Worm (Caenorhabditis elegans): ENCODE measurements around the gene sre-48.

The sre-48 gene

ce11 chrII:13957437-13957836 lies 22.2 kb downstream of the sre-48 start, which contains the start of gene zip-3:
TSS of gene zip-3 (minus strand) at chrII:13957457.
- TF ChIP-seq drap-1 (GFP tag; optimal IDR thresholded peaks at IDR 0.05) (no peak), mls-2 (tag; optimal IDR thresholded peaks at IDR 0.05) (no peak), mab-5 (tag; optimal IDR thresholded peaks at IDR 0.05) (no peak), ham-2 (GFP tag; optimal IDR thresholded peaks at IDR 0.05) (no peak), cnd-1 (tag; optimal IDR thresholded peaks at IDR 0.05) (no peak), elt-3 (tag; optimal IDR thresholded peaks at IDR 0.05) (no peak), ceh-43 (GFP tag; optimal IDR thresholded peaks at IDR 0.05) (no peak), unc-39 (tag; optimal IDR thresholded peaks at IDR 0.05) (no peak), unc-120 (tag; optimal IDR thresholded peaks at IDR 0.05; ENCODE audit: poor library complexity, severe bottlenecking) (no peak)

DNA sequence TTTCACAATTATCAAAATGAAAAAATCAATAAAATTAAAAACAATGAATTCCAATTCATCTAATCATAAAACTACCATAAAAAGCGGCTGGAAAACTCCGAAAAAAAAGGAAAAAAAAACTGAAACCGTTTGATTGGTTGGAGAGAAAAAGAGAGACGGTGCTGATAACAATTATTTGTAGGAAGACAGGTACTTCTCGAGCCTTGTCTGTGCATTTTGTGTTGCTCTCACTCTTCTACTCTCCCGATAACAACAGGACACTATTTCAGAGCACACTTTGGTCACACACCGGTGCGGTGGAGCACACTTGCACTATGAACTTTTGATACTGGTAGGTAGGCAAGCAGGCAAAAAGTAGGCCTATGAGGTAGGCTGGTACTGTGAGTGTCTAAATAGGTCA lies 23.2 kb downstream of the sre-48 start:
- TF ChIP-seq ces-1 (GFP tag; optimal IDR thresholded peaks at IDR 0.05) (no peak), cnd-1 (tag; optimal IDR thresholded peaks at IDR 0.05) (no peak), elt-1 (tag; optimal IDR thresholded peaks at IDR 0.05; ENCODE audit: borderline replicate concordance, insufficient read depth) (no peak), ceh-39 (tag; optimal IDR thresholded peaks at IDR 0.05) (no peak), unc-39 (tag; optimal IDR thresholded peaks at IDR 0.05) (no peak), snpc-4 (tag; optimal IDR thresholded peaks at IDR 0.05) (no peak), drap-1 (GFP tag; optimal IDR thresholded peaks at IDR 0.05) (no peak), lin-32 (GFP tag; optimal IDR thresholded peaks at IDR 0.05) (no peak), M03D4.4 (tag; optimal IDR thresholded peaks at IDR 0.05) (no peak), elt-3 (tag; optimal IDR thresholded peaks at IDR 0.05) (no peak), mep-1 (tag; optimal IDR thresholded peaks at IDR 0.05) (no peak), nhr-28 (tag; optimal IDR thresholded peaks at IDR 0.05) (no peak), blmp-1 (tag; optimal IDR thresholded peaks at IDR 0.05) (no peak), ham-2 (GFP tag; optimal IDR thresholded peaks at IDR 0.05) (no peak), ztf-11 (tag; optimal IDR thresholded peaks at IDR 0.05) (no peak), zip-8 (tag; optimal IDR thresholded peaks at IDR 0.05) (no peak), flh-1 (GFP tag; optimal IDR thresholded peaks at IDR 0.05) (no peak)

ce11 chrII:13954979-13955378 lies 24.7 kb downstream of the sre-48 start:
- TF ChIP-seq ztf-11 (tag; optimal IDR thresholded peaks at IDR 0.05) (no peak), M03D4.4 (tag; optimal IDR thresholded peaks at IDR 0.05) (no peak)

- TF ChIP-seq flh-1 (GFP tag; optimal IDR thresholded peaks at IDR 0.05) (no peak), blmp-1 (tag; optimal IDR thresholded peaks at IDR 0.05) (no peak), mep-1 (tag; optimal IDR thresholded peaks at IDR 0.05) (no peak), ham-2 (GFP tag; optimal IDR thresholded peaks at IDR 0.05) (no peak)
These were observed 25.6 kb downstream of the sre-48 start for ce11 chrII:13954077-13954476.

DNA sequence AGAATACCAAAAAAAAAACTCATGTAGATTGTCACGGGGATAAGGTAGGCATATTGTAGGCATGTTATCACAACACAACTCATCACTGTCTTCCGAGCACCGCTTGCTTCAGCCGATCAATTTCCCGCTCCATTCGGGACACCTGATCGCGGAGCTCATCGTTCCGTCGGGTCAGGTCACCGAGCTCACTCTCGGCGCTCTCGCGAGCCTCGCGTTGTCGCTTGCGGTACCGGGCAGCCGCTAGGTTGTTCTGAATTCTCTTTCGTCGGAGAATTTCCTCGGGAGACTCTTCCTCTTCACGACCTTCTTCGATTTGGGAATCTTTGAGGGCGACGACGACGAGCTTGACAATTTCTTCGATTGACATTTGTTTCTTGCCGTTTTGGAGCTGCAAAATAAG lies 27.7 kb downstream of the sre-48 start:
- TF ChIP-seq ham-2 (GFP tag; optimal IDR thresholded peaks at IDR 0.05) = no peak
- no peak for TF ChIP-seq nhr-76 (tag; optimal IDR thresholded peaks at IDR 0.05)
- no peak for TF ChIP-seq blmp-1 (tag; optimal IDR thresholded peaks at IDR 0.05)
- TF ChIP-seq nhr-12 (tag; optimal IDR thresholded peaks at IDR 0.05) = no peak
- no peak for TF ChIP-seq elt-3 (tag; optimal IDR thresholded peaks at IDR 0.05)
- no peak for TF ChIP-seq sptf-1 (tag; optimal IDR thresholded peaks at IDR 0.05)

DNA sequence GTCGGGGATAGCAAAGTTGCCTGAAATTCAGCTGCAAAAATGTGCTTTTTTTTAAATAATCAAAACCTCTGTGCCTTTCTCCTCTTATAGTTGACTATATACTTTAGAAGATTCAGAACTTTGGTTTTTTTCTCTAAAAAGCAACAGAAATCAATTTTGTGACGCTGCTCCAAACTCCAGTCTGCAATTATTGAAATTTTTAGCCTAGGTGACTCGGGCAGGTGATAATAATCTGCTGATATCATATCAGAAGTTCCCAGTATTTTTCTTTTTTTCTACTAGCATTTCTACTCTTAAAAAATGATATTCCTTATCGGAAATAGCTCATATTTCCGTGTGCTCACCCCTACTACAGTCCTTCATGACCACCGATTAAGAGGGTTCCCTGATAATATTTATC lies 30.4 kb downstream of the sre-48 start, which contains the start of gene sre-44:
Gene sre-44, plus strand, starts transcription at position 301 of the 400 bp plus-strand sequence.
- no peak for TF ChIP-seq zip-8 (tag; optimal IDR thresholded peaks at IDR 0.05)
- no peak for TF ChIP-seq flh-1 (GFP tag; optimal IDR thresholded peaks at IDR 0.05)
- TF ChIP-seq sem-2 (GFP tag; optimal IDR thresholded peaks at IDR 0.05) = no peak
- no peak for TF ChIP-seq ztf-11 (tag; optimal IDR thresholded peaks at IDR 0.05)
- TF ChIP-seq ceh-43 (GFP tag; optimal IDR thresholded peaks at IDR 0.05) = no peak
- no peak for TF ChIP-seq bed-3 (GFP tag; optimal IDR thresholded peaks at IDR 0.05)

ce11 chrII:13945527-13945926 lies 34.2 kb downstream of the sre-48 start:
- TF ChIP-seq bed-3 (GFP tag; optimal IDR thresholded peaks at IDR 0.05) = no peak
- no peak for TF ChIP-seq flh-1 (GFP tag; optimal IDR thresholded peaks at IDR 0.05)
- TF ChIP-seq drap-1 (GFP tag; optimal IDR thresholded peaks at IDR 0.05) = no peak
- no peak for TF ChIP-seq sem-2 (GFP tag; optimal IDR thresholded peaks at IDR 0.05)
- no peak for TF ChIP-seq lin-32 (GFP tag; optimal IDR thresholded peaks at IDR 0.05)
- no peak for TF ChIP-seq ceh-83 (GFP tag; optimal IDR thresholded peaks at IDR 0.05)

All from whole organism, mixed stage, embryonic.